Fruit fly (Drosophila melanogaster): ENCODE measurements around the gene Taf6.

The Taf6 gene

dm6 chr3L:19598369-19599148 lies at the start of gene Taf6, which contains the start of gene ash1:
Gene Taf6 (plus strand): TSS chr3L:19599088.
Gene ash1 (minus strand): TSS chr3L:19598755.
- TF ChIP-seq CG4496 (GFP tag; IDR thresholded peaks at IDR 0.05) (0 out of 3 replicates have a peak, but pooled peaks have one; percentile 24), CG10348 (GFP tag; IDR thresholded peaks at IDR 0.05) (no peak), CG15710 (tag; optimal IDR thresholded peaks at IDR 0.05) (peak; percentile 8), CG17806 (tag; optimal IDR thresholded peaks at IDR 0.05) (no peak)

DNA sequence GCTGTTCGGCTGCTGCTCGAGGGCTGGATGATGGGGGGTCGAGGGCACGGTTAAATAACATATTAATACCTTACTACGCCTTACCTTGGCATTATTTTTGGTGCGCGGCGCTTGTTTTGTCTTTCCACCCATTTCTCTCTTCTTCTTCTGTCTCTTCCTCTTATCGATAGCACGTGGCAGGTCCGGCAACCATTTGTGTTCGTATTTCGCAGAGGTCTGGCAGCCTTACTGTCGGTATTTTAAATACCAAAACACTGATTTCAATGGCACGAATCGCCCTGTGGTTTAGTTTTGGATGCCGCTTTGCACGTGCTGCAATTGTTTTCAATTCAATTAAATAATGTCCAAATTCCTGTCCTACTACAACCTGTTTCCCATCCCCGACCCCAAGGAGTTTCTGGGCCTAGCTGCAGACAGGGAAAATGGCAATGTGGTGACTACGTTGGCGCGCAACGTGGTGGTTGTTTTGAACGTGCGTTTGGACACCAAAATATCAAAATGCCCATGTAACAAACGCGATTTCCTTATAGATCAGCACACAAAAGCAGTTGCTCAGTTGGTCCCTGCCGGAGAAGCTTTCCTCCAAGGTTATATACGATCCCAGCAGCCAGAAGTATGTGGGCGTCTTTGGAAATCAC lies 46.6 kb upstream of the Taf6 start, which contains the start of the genes Ltn1 and CG9300:
Gene Ltn1 (minus strand): TSS at position 155 of the 638 bp plus-strand sequence.
Gene CG9300 (plus strand): TSS at position 285 of the 638 bp plus-strand sequence.
- TF ChIP-seq fd96Ca (GFP tag; IDR thresholded peaks at IDR 0.05) = no peak
- peak; percentile 17; the same call in 1 of the 2 replicates for TF ChIP-seq Ets98B (GFP tag; IDR thresholded peaks at IDR 0.05)
- TF ChIP-seq CG32121 (GFP tag; IDR thresholded peaks at IDR 0.05) = peak; percentile 31; the same call in 1 of the 2 replicates
- no peak for TF ChIP-seq Pif1B (GFP tag; optimal IDR thresholded peaks at IDR 0.05)
- TF ChIP-seq CG15710 (tag; optimal IDR thresholded peaks at IDR 0.05) = no peak
- TF ChIP-seq CG8301 (tag; optimal IDR thresholded peaks at IDR 0.05) = no peak
- TF ChIP-seq CG4496 (GFP tag; IDR thresholded peaks at IDR 0.05) = 0 out of 3 replicates have a peak, but pooled peaks have one; percentile 11
- no peak for TF ChIP-seq Pif1A (GFP tag; optimal IDR thresholded peaks at IDR 0.05)

- TF ChIP-seq CG10348 (GFP tag; IDR thresholded peaks at IDR 0.05) = no peak
- peak; percentile 48 for TF ChIP-seq EcR (GFP tag; optimal IDR thresholded peaks at IDR 0.05)
Observed at dm6 chr3L:19555906-19556457, 42.9 kb upstream of the Taf6 start.

- TF ChIP-seq D1 (tag; optimal IDR thresholded peaks at IDR 0.05) (no peak), EcR (GFP tag; optimal IDR thresholded peaks at IDR 0.05) (peak; percentile 44), CG12605 (GFP tag; IDR thresholded peaks at IDR 0.05) (no peak), fd96Ca (GFP tag; IDR thresholded peaks at IDR 0.05) (peak; percentile 50; the same call in 1 of the 3 replicates), Snoo (tag; optimal IDR thresholded peaks at IDR 0.05) (no peak), gl (tag; optimal IDR thresholded peaks at IDR 0.05) (no peak), Pif1A (GFP tag; optimal IDR thresholded peaks at IDR 0.05) (no peak), CG4496 (GFP tag; IDR thresholded peaks at IDR 0.05) (0 out of 3 replicates have a peak, but pooled peaks have one; percentile 15), CG10348 (GFP tag; IDR thresholded peaks at IDR 0.05) (no peak), CG14655 (GFP tag; optimal IDR thresholded peaks at IDR 0.05) (no peak), CG9948 (tag; optimal IDR thresholded peaks at IDR 0.05) (no peak)
Observed at dm6 chr3L:19556738-19557137, 42.1 kb upstream of the Taf6 start.

DNA sequence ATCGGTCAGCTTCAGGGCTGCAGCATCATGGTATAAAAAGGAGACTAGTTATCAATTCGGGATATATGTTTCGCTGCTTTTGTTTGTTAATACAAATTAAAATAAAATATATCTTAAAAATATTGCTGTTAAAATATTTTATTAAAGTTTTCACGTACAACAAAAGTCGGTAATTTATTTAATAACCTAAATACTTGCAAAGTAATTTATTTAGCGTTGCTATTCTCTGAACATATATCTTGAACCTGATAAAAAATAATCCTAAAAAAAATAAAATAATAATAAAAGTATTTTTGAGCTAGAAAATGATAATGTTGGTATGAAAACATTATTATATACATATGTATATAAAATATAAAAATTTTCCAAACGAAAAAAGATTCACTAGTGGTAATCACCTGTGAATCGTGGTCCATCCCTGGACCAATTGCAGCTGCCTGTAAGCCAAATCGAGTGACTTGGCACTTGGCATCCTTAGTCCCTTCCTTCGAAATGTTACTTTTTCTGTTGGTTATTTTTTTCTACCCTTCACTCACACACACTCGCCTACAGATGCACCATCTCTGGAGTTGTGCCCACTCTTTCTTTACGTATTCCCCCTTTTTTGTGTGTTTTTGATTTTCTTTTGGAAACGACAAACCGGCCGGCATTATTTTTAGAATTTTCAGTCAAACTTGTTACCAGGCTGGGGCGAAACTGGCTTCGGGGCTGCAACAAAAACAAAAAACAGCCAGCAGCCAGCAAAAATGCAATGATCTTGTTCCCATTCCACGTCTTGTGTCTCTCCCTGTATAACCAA lies 41.5 kb upstream of the Taf6 start:
- TF ChIP-seq CG13204 (GFP tag; optimal IDR thresholded peaks at IDR 0.05) = no peak
- TF ChIP-seq fd96Ca (GFP tag; IDR thresholded peaks at IDR 0.05) = no peak
- no peak for TF ChIP-seq Ets98B (GFP tag; IDR thresholded peaks at IDR 0.05)
- TF ChIP-seq Snoo (tag; optimal IDR thresholded peaks at IDR 0.05) = peak; percentile 59
- TF ChIP-seq CG15710 (tag; optimal IDR thresholded peaks at IDR 0.05) = peak; percentile 83
- TF ChIP-seq CG12605 (GFP tag; IDR thresholded peaks at IDR 0.05) = no peak
- no peak for TF ChIP-seq Pif1A (GFP tag; optimal IDR thresholded peaks at IDR 0.05)
- TF ChIP-seq EcR (GFP tag; optimal IDR thresholded peaks at IDR 0.05) = peak; percentile 74
- peak; percentile 81 for TF ChIP-seq gl (tag; optimal IDR thresholded peaks at IDR 0.05)
- TF ChIP-seq CG9948 (tag; optimal IDR thresholded peaks at IDR 0.05) = peak; percentile 84
- TF ChIP-seq CG34367 (tag; optimal IDR thresholded peaks at IDR 0.05) = peak; percentile 40
- peak; percentile 78 for TF ChIP-seq CG14655 (GFP tag; optimal IDR thresholded peaks at IDR 0.05)
- peak; percentile 67 for TF ChIP-seq CG17806 (tag; optimal IDR thresholded peaks at IDR 0.05)
- no peak for TF ChIP-seq CG32121 (GFP tag; IDR thresholded peaks at IDR 0.05)
- TF ChIP-seq D1 (tag; optimal IDR thresholded peaks at IDR 0.05) = peak; percentile 79
- no peak for TF ChIP-seq CG4496 (GFP tag; IDR thresholded peaks at IDR 0.05)
- TF ChIP-seq Pif1B (GFP tag; optimal IDR thresholded peaks at IDR 0.05) = no peak
- TF ChIP-seq rn (GFP tag; IDR thresholded peaks at IDR 0.05) = no peak
- TF ChIP-seq CG8301 (tag; optimal IDR thresholded peaks at IDR 0.05) = peak; percentile 14
- peak; percentile 91 for TF ChIP-seq CG8159 (tag; optimal IDR thresholded peaks at IDR 0.05)
- TF ChIP-seq CG10348 (GFP tag; IDR thresholded peaks at IDR 0.05) = no peak

DNA sequence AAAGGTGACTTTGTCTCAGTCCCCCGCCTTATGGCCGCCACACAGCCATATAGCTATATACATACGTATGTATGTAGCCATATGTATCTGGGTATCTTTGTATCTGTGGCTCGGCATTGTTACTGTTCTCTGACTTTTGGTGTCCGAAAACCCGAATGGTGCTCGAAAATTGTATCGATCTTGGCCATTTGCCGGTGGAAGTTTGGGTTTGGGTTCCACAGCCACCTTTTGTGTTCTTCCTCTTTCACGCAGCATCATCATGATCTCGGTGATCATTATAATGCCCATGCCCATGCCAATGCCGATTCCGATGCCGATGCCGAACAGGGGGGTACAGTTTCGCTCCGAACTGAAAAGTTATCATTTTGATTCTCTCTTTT lies 40.9 kb upstream of the Taf6 start:
- TF ChIP-seq CG4496 (GFP tag; IDR thresholded peaks at IDR 0.05) (peak; percentile 9; the same call in 1 of the 3 replicates), CG9948 (tag; optimal IDR thresholded peaks at IDR 0.05) (no peak), CG13204 (GFP tag; optimal IDR thresholded peaks at IDR 0.05) (no peak), EcR (GFP tag; optimal IDR thresholded peaks at IDR 0.05) (peak; percentile 59), gl (tag; optimal IDR thresholded peaks at IDR 0.05) (no peak), CG32121 (GFP tag; IDR thresholded peaks at IDR 0.05) (no peak), CG17806 (tag; optimal IDR thresholded peaks at IDR 0.05) (no peak), CG10348 (GFP tag; IDR thresholded peaks at IDR 0.05) (no peak), Pif1A (GFP tag; optimal IDR thresholded peaks at IDR 0.05) (no peak), fd96Ca (GFP tag; IDR thresholded peaks at IDR 0.05) (no peak), CG12605 (GFP tag; IDR thresholded peaks at IDR 0.05) (no peak), CG8159 (tag; optimal IDR thresholded peaks at IDR 0.05) (no peak), CG8301 (tag; optimal IDR thresholded peaks at IDR 0.05) (no peak), CG15710 (tag; optimal IDR thresholded peaks at IDR 0.05) (no peak), rn (GFP tag; IDR thresholded peaks at IDR 0.05) (no peak)
